Worm (Caenorhabditis elegans): ENCODE results near the gene ZK470.2.

DNA sequence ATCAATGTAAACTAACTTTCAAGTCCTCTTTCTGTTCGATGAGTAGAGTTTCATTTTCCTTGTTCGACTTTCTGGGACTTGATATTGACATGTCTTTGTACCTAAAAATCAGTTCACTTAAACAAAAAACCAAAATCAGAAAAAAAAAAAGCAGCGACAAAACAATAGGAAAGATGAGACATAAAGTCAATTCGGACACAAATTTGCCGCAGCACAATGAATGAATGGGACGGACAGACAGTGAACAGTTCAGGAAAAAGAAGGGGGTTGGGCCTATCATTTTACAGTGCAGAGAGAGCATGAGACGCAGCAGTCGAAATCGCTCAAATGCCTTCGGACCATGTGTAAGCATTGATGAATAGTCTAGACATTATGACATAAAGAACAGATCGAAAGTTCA lies 51.7 kb downstream of the ZK470.2 start, which contains the start of gene mrp-6:
- TF ChIP-seq let-526 (GFP tag; IDR thresholded peaks at IDR 0.05): no peak
- no peak for TF ChIP-seq K11D2.4 (GFP tag; IDR thresholded peaks at IDR 0.05)
- no peak for TF ChIP-seq chd-7 (tag; optimal IDR thresholded peaks at IDR 0.05)
- TF ChIP-seq unc-62 (GFP tag; optimal IDR thresholded peaks at IDR 0.05): no peak
- TF ChIP-seq hrde-1 (tag; optimal IDR thresholded peaks at IDR 0.05; ENCODE audit: borderline replicate concordance): no peak
- TF ChIP-seq rpc-1 (optimal IDR thresholded peaks at IDR 0.05): no peak
- no peak for TF ChIP-seq rpc-1 (tag; optimal IDR thresholded peaks at IDR 0.05)
- TF ChIP-seq cebp-1 (GFP tag; IDR thresholded peaks at IDR 0.05): no peak
- TF ChIP-seq cebp-1 (tag; optimal IDR thresholded peaks at IDR 0.05): no peak
- TF ChIP-seq ztf-6 (GFP tag; IDR thresholded peaks at IDR 0.05): no peak
- no peak for TF ChIP-seq ceh-91 (GFP tag; IDR thresholded peaks at IDR 0.05)
- no peak for TF ChIP-seq nhr-120 (GFP tag; IDR thresholded peaks at IDR 0.05)
- no peak for TF ChIP-seq snpc-4 (GFP tag; optimal IDR thresholded peaks at IDR 0.05)
- no peak for TF ChIP-seq snpc-4 (tag; optimal IDR thresholded peaks at IDR 0.05)
- TF ChIP-seq Y53G8AR.9 (GFP tag; conservative IDR thresholded peaks at IDR 0.05): no peak
- TF ChIP-seq madf-3 (GFP tag; IDR thresholded peaks at IDR 0.05): no peak

Measured in whole organism, young adult.